Fruit fly (Drosophila melanogaster) whole organism, prepupa: ENCODE measurements around the gene Klp10A.

ENCODE experiments used
- Blimp-1 ChIP-seq: fragments of 200-800 bp; sonication (Bioruptor generic); optimal IDR thresholded peaks from 3 replicates; lab custom pipeline; 2017; ENCODE audit warnings: missing biosample characterization, missing genetic modification characterization, mild to moderate bottlenecking, moderate library complexity, missing genetic modification reagents
- CG10631 ChIP-seq: fragments of 200-800 bp; sonication (Bioruptor generic); optimal IDR thresholded peaks from 2 replicates; lab custom pipeline; 2016; ENCODE audit warnings: missing biosample characterization, missing genetic modification characterization
- CG11294 ChIP-seq: fragments of 200-800 bp; sonication (Bioruptor generic); IDR thresholded peaks from 2 replicates; pipeline ENCODE4 v1.3.6; 2022; ENCODE audit warnings: missing biosample characterization, missing genetic modification characterization
- CG11762 ChIP-seq: fragments of 200-800 bp; sonication (Bioruptor generic); optimal IDR thresholded peaks from 3 replicates; lab custom pipeline; 2016; ENCODE audit warnings: missing biosample characterization, missing genetic modification characterization; ENCODE audit not compliant: insufficient read depth
- CG11902 ChIP-seq: fragments of 200-800 bp; sonication (Bioruptor generic); optimal IDR thresholded peaks from 3 replicates; lab custom pipeline; 2016; ENCODE audit warnings: missing biosample characterization, missing genetic modification characterization
- CG15336 ChIP-seq: fragments of 200-800 bp; sonication (Bioruptor generic); IDR thresholded peaks from 2 replicates; pipeline ENCODE4 v1.3.6; 2022; ENCODE audit warnings: missing biosample characterization, missing genetic modification characterization
- CG1621 ChIP-seq: fragments of 200-800 bp; sonication (Bioruptor generic); optimal IDR thresholded peaks from 3 replicates; lab custom pipeline; 2018; ENCODE audit warnings: missing biosample characterization, mild to moderate bottlenecking, missing genetic modification characterization
- CG16779 ChIP-seq: fragments of 200-800 bp; sonication (Bioruptor generic); optimal IDR thresholded peaks from 3 replicates; lab custom pipeline; 2017; ENCODE audit warnings: missing biosample characterization, mild to moderate bottlenecking, missing genetic modification characterization
- CG3032 ChIP-seq: fragments of 200-800 bp; optimal IDR thresholded peaks from 2 replicates; lab custom pipeline; 2019; ENCODE audit warnings: missing biosample characterization, mild to moderate bottlenecking, missing genetic modification characterization, moderate library complexity
- CG31627 ChIP-seq: fragments of 200-800 bp; sonication (Bioruptor generic); optimal IDR thresholded peaks from 3 replicates; lab custom pipeline; 2016; ENCODE audit warnings: missing biosample characterization, missing genetic modification characterization
- CG32006 ChIP-seq: fragments of 200-800 bp; sonication (Bioruptor generic); optimal IDR thresholded peaks from 3 replicates; lab custom pipeline; 2017; ENCODE audit warnings: missing biosample characterization, mild to moderate bottlenecking, missing genetic modification characterization
- CG34406 ChIP-seq: fragments of 200-800 bp; sonication (Bioruptor generic); optimal IDR thresholded peaks from 3 replicates; lab custom pipeline; 2016; ENCODE audit warnings: missing biosample characterization, missing genetic modification characterization
- CG3919 ChIP-seq: fragments of 200-800 bp; sonication (Bioruptor generic); optimal IDR thresholded peaks from 3 replicates; lab custom pipeline; 2016; ENCODE audit warnings: missing biosample characterization, missing genetic modification characterization
- CG4318 ChIP-seq: fragments of 200-800 bp; sonication (Bioruptor generic); optimal IDR thresholded peaks from 3 replicates; lab custom pipeline; 2017; ENCODE audit warnings: missing biosample characterization, mild to moderate bottlenecking, missing genetic modification characterization
- CG6163 ChIP-seq: fragments of 200-800 bp; sonication (Bioruptor generic); IDR thresholded peaks from 3 replicates; pipeline ENCODE4 v1.3.6; 2022; ENCODE audit warnings: missing biosample characterization, missing genetic modification characterization
- CG6276 ChIP-seq: fragments of 200-800 bp; sonication (Bioruptor generic); optimal IDR thresholded peaks from 2 replicates; lab custom pipeline; 2017; ENCODE audit warnings: missing biosample characterization, mild to moderate bottlenecking, missing genetic modification characterization
- CG6792 ChIP-seq: fragments of 200-800 bp; sonication (Bioruptor generic); optimal IDR thresholded peaks from 3 replicates; lab custom pipeline; 2016; ENCODE audit warnings: missing biosample characterization, missing genetic modification characterization
- CG6808 ChIP-seq: fragments of 200-800 bp; sonication (Bioruptor generic); optimal IDR thresholded peaks from 3 replicates; lab custom pipeline; 2017; ENCODE audit warnings: missing biosample characterization, missing genetic modification characterization, mild to moderate bottlenecking, moderate library complexity, missing genetic modification reagents
- CG6854 ChIP-seq: fragments of 200-800 bp; sonication (Bioruptor generic); optimal IDR thresholded peaks from 2 replicates; lab custom pipeline; 2017; ENCODE audit warnings: missing biosample characterization, mild to moderate bottlenecking, missing genetic modification characterization
- CG7368 ChIP-seq: fragments of 200-800 bp; sonication (Bioruptor generic); optimal IDR thresholded peaks from 3 replicates; lab custom pipeline; 2016; ENCODE audit warnings: missing biosample characterization, missing genetic modification characterization
- CG8119 ChIP-seq: fragments of 200-800 bp; sonication (Bioruptor generic); IDR thresholded peaks from 3 replicates; pipeline ENCODE4 v1.3.6; 2022; ENCODE audit warnings: missing biosample characterization, missing genetic modification characterization
- CG8319 ChIP-seq: fragments of 200-800 bp; sonication (Bioruptor generic); optimal IDR thresholded peaks from 3 replicates; lab custom pipeline; 2016; ENCODE audit warnings: missing biosample characterization, missing genetic modification characterization
- CG9139 ChIP-seq: fragments of 200-800 bp; sonication (Bioruptor generic); optimal IDR thresholded peaks from 3 replicates; lab custom pipeline; 2017; ENCODE audit warnings: missing biosample characterization, mild to moderate bottlenecking, missing genetic modification characterization
- Eip75B ChIP-seq: fragments of 200-800 bp; sonication (Bioruptor generic); optimal IDR thresholded peaks from 3 replicates; lab custom pipeline; 2016; ENCODE audit warnings: missing biosample characterization, missing genetic modification characterization
- Eip78C ChIP-seq: fragments of 200-800 bp; sonication (Bioruptor generic); peaks from one replicate; lab custom pipeline; 2016; ENCODE audit warnings: missing biosample characterization, missing genetic modification characterization
- Eip93F ChIP-seq: fragments of 200-800 bp; sonication (Bioruptor generic); optimal IDR thresholded peaks from 2 replicates; lab custom pipeline; 2016; ENCODE audit warnings: missing biosample characterization, mild to moderate bottlenecking, missing genetic modification characterization
- Ets21C ChIP-seq: fragments of 200-800 bp; sonication (Bioruptor generic); optimal IDR thresholded peaks from 3 replicates; lab custom pipeline; 2016; ENCODE audit warnings: missing biosample characterization, missing genetic modification characterization
- Ets96B ChIP-seq: fragments of 200-800 bp; optimal IDR thresholded peaks from 2 replicates; lab custom pipeline; 2019; ENCODE audit warnings: missing biosample characterization, mild to moderate bottlenecking, missing genetic modification characterization, moderate library complexity
- Gug ChIP-seq: fragments of 200-800 bp; sonication (Bioruptor generic); IDR thresholded peaks from 2 replicates; pipeline ENCODE4 v1.3.6; 2022; ENCODE audit warnings: missing biosample characterization, missing genetic modification characterization
- Hr38 ChIP-seq: sonication (Bioruptor generic); optimal IDR thresholded peaks from 2 replicates; lab custom pipeline; 2016; ENCODE audit warnings: missing biosample characterization, missing genetic modification characterization
- Lpt ChIP-seq: fragments of 200-800 bp; sonication (Bioruptor generic); optimal IDR thresholded peaks from 3 replicates; lab custom pipeline; 2016; ENCODE audit warnings: missing biosample characterization, missing genetic modification characterization
- OdsH ChIP-seq: fragments of 200-800 bp; sonication (Bioruptor generic); optimal IDR thresholded peaks from 3 replicates; lab custom pipeline; 2016; ENCODE audit warnings: missing biosample characterization, missing genetic modification characterization
- Smox ChIP-seq: fragments of 200-800 bp; sonication (Bioruptor generic); optimal IDR thresholded peaks from 3 replicates; lab custom pipeline; 2016; ENCODE audit warnings: missing biosample characterization, missing genetic modification characterization
- Sox102F ChIP-seq: fragments of 200-800 bp; sonication (Bioruptor generic); optimal IDR thresholded peaks from 2 replicates; lab custom pipeline; 2016; ENCODE audit warnings: missing biosample characterization, mild to moderate bottlenecking, missing genetic modification characterization
- Sox14 ChIP-seq: fragments of 200-800 bp; sonication (Bioruptor generic); optimal IDR thresholded peaks from 3 replicates; lab custom pipeline; 2016; ENCODE audit warnings: missing biosample characterization, missing genetic modification characterization
- Sox15 ChIP-seq: fragments of 200-800 bp; sonication (Bioruptor generic); optimal IDR thresholded peaks from 3 replicates; lab custom pipeline; 2016; ENCODE audit warnings: missing biosample characterization, missing genetic modification characterization
- achi ChIP-seq: fragments of 200-800 bp; sonication (Bioruptor generic); optimal IDR thresholded peaks from 3 replicates; lab custom pipeline; 2016; ENCODE audit warnings: missing biosample characterization, missing genetic modification characterization
- acj6 ChIP-seq: fragments of 200-800 bp; sonication (Bioruptor generic); optimal IDR thresholded peaks from 3 replicates; lab custom pipeline; 2016; ENCODE audit warnings: missing biosample characterization, missing genetic modification characterization
- cyc ChIP-seq: fragments of 200-800 bp; sonication (Bioruptor generic); optimal IDR thresholded peaks from 3 replicates; lab custom pipeline; 2016; ENCODE audit warnings: missing biosample characterization, missing genetic modification characterization
- eg ChIP-seq: fragments of 200-800 bp; sonication (Bioruptor generic); IDR thresholded peaks from 3 replicates; pipeline ENCODE4 v1.3.6; 2022; ENCODE audit warnings: missing biosample characterization, missing genetic modification characterization
- esn ChIP-seq: fragments of 200-800 bp; sonication (Bioruptor generic); optimal IDR thresholded peaks from 2 replicates; lab custom pipeline; 2016; ENCODE audit warnings: missing biosample characterization, mild to moderate bottlenecking, missing genetic modification characterization, moderate library complexity
- fd59A ChIP-seq: fragments of 200-800 bp; sonication (Bioruptor generic); optimal IDR thresholded peaks from 2 replicates; lab custom pipeline; 2017; ENCODE audit warnings: missing biosample characterization, mild to moderate bottlenecking, missing genetic modification characterization, missing genetic modification reagents
- fd85E ChIP-seq: fragments of 200-800 bp; sonication (Bioruptor generic); optimal IDR thresholded peaks from 3 replicates; lab custom pipeline; 2016; ENCODE audit warnings: missing biosample characterization, missing genetic modification characterization
- lz ChIP-seq: fragments of 200-800 bp; sonication (Bioruptor generic); optimal IDR thresholded peaks from 3 replicates; lab custom pipeline; 2016; ENCODE audit warnings: missing biosample characterization, missing genetic modification characterization
- net ChIP-seq: fragments of 200-800 bp; sonication (Bioruptor generic); optimal IDR thresholded peaks from 3 replicates; lab custom pipeline; 2016; ENCODE audit warnings: missing biosample characterization, missing genetic modification characterization
- salr ChIP-seq, 2 experiments: fragments of 200-800 bp; sonication (Bioruptor generic); optimal IDR thresholded peaks; 3 replicates each; lab custom pipeline; 2016 to 2018; ENCODE audit warnings: missing biosample characterization in 2 of 2, missing genetic modification characterization in 2 of 2, mild to moderate bottlenecking in 1 of 2
- ss ChIP-seq, 2 experiments: fragments of 200-800 bp; sonication (Bioruptor generic); optimal IDR thresholded peaks; 2 replicates in 1 of 2; 3 replicates in 1 of 2; lab custom pipeline; 2017 to 2018; ENCODE audit warnings: mild to moderate bottlenecking in 2 of 2, missing biosample characterization in 2 of 2, missing genetic modification characterization in 2 of 2, moderate library complexity in 1 of 2
- svp ChIP-seq: fragments of 200-800 bp; sonication (Bioruptor generic); peaks from one replicate; lab custom pipeline; 2016; ENCODE audit warnings: missing biosample characterization, missing genetic modification characterization
- topi ChIP-seq: fragments of 200-800 bp; sonication (Bioruptor generic); optimal IDR thresholded peaks from 3 replicates; lab custom pipeline; 2016; ENCODE audit warnings: missing biosample characterization, missing genetic modification characterization
- vri ChIP-seq: fragments of 200-800 bp; sonication (Bioruptor generic); optimal IDR thresholded peaks from 3 replicates; lab custom pipeline; 2016; ENCODE audit warnings: missing biosample characterization, mild to moderate bottlenecking, missing genetic modification characterization

The Klp10A gene

DNA sequence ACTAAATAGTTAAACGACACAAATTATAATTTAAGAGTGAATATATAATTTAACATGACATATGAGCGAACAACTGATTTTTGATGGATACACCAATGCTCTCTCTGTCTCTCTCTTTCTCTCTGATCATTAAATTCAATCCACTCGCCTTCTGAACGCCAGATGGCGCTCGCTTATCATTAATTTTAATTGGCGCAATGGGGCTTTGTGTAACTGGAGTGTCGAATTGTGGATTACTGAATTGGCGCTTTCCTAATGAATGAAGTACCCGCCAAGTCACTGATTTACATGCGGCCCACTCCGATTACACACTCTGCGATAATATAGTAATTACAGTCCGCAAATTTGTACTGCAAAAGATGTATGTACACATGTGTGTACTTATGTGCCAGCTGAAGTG, 55.1 kb downstream of the Klp10A start:
- TF ChIP-seq Eip78C (peak; percentile 41), eg (GFP tag; lab: Robert Waterston, UW) (no peak), CG11762 (GFP tag; lab: Kevin White, UChicago) (no peak)

DNA sequence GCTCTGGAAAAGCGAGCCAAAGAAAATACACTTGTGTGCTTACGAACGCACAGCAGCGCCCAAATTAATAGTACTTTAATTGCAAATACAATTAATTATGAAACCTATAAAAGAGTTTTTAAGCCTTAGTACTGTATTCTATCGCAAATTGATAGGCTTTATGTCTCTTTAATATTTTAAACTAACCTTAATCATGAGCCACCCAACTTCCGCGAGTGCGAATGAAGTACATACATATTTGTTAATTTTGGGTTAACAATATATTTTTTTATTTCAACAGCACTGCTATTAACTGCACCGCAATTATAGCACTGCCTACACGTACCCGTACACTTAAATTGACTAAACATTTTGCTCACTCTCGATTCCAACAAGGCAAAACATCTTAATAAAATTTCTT, 55.7 kb downstream of the Klp10A start:
- TF ChIP-seq net (GFP tag; lab: Kevin White, UChicago) (peak; percentile 23), Sox102F (peak; percentile 9), CG11294 (GFP tag; lab: Robert Waterston, UW) (peak; percentile 41; the same call in 1 of the 2 replicates), CG8319 (GFP tag; lab: Kevin White, UChicago) (no peak), Hr38 (GFP tag; lab: Kevin White, UChicago) (no peak), CG6163 (GFP tag; lab: Robert Waterston, UW) (0 out of 3 replicates have a peak, but pooled peaks have one; percentile 48), CG3919 (GFP tag; lab: Kevin White, UChicago) (peak; percentile 33), CG7368 (GFP tag; lab: Kevin White, UChicago) (no peak), lz (GFP tag; lab: Kevin White, UChicago) (no peak), Eip78C (peak; percentile 80), svp (peak; percentile 51), CG15336 (GFP tag; lab: Robert Waterston, UW) (peak; percentile 67), CG10631 (GFP tag; lab: Kevin White, UChicago) (peak; percentile 45), Sox15 (GFP tag; lab: Kevin White, UChicago) (no peak), CG8119 (GFP tag; lab: Robert Waterston, UW) (peak; percentile 71), CG4318 (GFP tag; lab: Kevin White, UChicago) (peak; percentile 32), CG34406 (GFP tag; lab: Kevin White, UChicago) (peak; percentile 32), CG11902 (GFP tag; lab: Kevin White, UChicago) (no peak), CG6808 (GFP tag; lab: Kevin White, UChicago) (peak; percentile 32), CG31627 (peak; percentile 14), vri (GFP tag; lab: Kevin White, UChicago) (no peak), Sox14 (GFP tag; lab: Kevin White, UChicago) (peak; percentile 34), Eip93F (GFP tag; lab: Kevin White, UChicago) (no peak), CG9139 (no peak), Ets21C (GFP tag; lab: Kevin White, UChicago) (no peak), acj6 (GFP tag; lab: Kevin White, UChicago) (no peak), Ets96B (tag; lab: Kevin White, UChicago) (peak; percentile 34), CG6276 (GFP tag; lab: Kevin White, UChicago) (peak; percentile 56), CG3032 (no peak), Smox (peak; percentile 9), fd85E (GFP tag; lab: Kevin White, UChicago) (no peak), Blimp-1 (GFP tag; lab: Kevin White, UChicago) (no peak), CG1621 (tag; lab: Kevin White, UChicago) (peak; percentile 13), CG6792 (GFP tag; lab: Kevin White, UChicago) (peak; percentile 40), cyc (peak; percentile 26), CG32006 (GFP tag; lab: Kevin White, UChicago) (peak; percentile 71), achi (peak; percentile 49), fd59A (GFP tag; lab: Kevin White, UChicago) (peak; percentile 41), eg (GFP tag; lab: Robert Waterston, UW) (peak; percentile 79), CG16779 (tag; lab: Kevin White, UChicago) (no peak), OdsH (GFP tag; lab: Kevin White, UChicago) (peak; percentile 64), esn (GFP tag; lab: Kevin White, UChicago) (no peak), CG11762 (GFP tag; lab: Kevin White, UChicago) (peak; percentile 30), ss (GFP tag; optimal IDR thresholded peaks at IDR 0.05; lab: Kevin White, UChicago) (no peak), Lpt (GFP tag; lab: Kevin White, UChicago) (peak; percentile 6), topi (GFP tag; lab: Kevin White, UChicago) (peak; percentile 30), CG6854 (GFP tag; lab: Kevin White, UChicago) (no peak), Gug (GFP tag; lab: Robert Waterston, UW) (peak; percentile 54), salr (GFP tag; optimal IDR thresholded peaks at IDR 0.05; lab: Kevin White, UChicago) (peak; percentile 16 to 22), Eip75B (GFP tag; lab: Kevin White, UChicago) (peak; percentile 25)
